Fruit fly (Drosophila melanogaster) whole organism, embryonic: Measurements from ENCODE around the gene CG34331.
A peak's percentile ranks its signal among the peaks of the same experiment; 100 is the strongest.

Experiments used
- Adf1 ChIP-seq: fragments of 200-800 bp; sonication (Bioruptor generic); IDR thresholded peaks from 2 replicates; pipeline ENCODE4 v1.3.6; 2022; ENCODE audit warnings: missing biosample characterization, missing genetic modification characterization
- Awh ChIP-seq: fragments of 200-800 bp; sonication (Bioruptor generic); IDR thresholded peaks from 2 replicates; pipeline ENCODE4, ENCODE4 v1.3.6; 2022; ENCODE audit warnings: missing biosample characterization, missing genetic modification characterization
- B-H1 ChIP-seq: fragments of 200-800 bp; sonication (Bioruptor generic); IDR thresholded peaks from 3 replicates; pipeline ENCODE4 v1.3.6; 2022; ENCODE audit warnings: missing biosample characterization, missing genetic modification characterization
- Bgb ChIP-seq: fragments of 200-800 bp; sonication (Bioruptor generic); IDR thresholded peaks from 2 replicates; pipeline ENCODE4 v1.3.6; 2022; ENCODE audit warnings: missing biosample characterization, missing genetic modification characterization; ENCODE audit not compliant: partially characterized antibody
- CG11093 ChIP-seq: fragments of 200-800 bp; sonication (Bioruptor generic); IDR thresholded peaks from 3 replicates; pipeline ENCODE4 v1.3.6; 2022; ENCODE audit warnings: missing biosample characterization, missing genetic modification characterization
- CG11247 ChIP-seq: fragments of 200-800 bp; sonication (Bioruptor generic); IDR thresholded peaks from 2 replicates; pipeline ENCODE4 v1.3.6; 2022; ENCODE audit warnings: missing biosample characterization, missing genetic modification characterization
- CG12219 ChIP-seq: fragments of 200-800 bp; sonication (Bioruptor generic); optimal IDR thresholded peaks from 3 replicates; lab custom pipeline; 2018; ENCODE audit warnings: missing biosample characterization, mild to moderate bottlenecking, missing genetic modification characterization
- CG13287 ChIP-seq: fragments of 200-800 bp; sonication (Bioruptor generic); IDR thresholded peaks from 2 replicates; pipeline ENCODE4 v1.3.6; 2022; ENCODE audit warnings: missing biosample characterization, missing genetic modification characterization; ENCODE audit not compliant: partially characterized antibody
- CG14050 ChIP-seq: fragments of 200-800 bp; sonication (Bioruptor generic); IDR thresholded peaks from 3 replicates; pipeline ENCODE4 v1.3.6; 2022; ENCODE audit warnings: missing biosample characterization, missing genetic modification characterization
- CG15514 ChIP-seq: fragments of 200-800 bp; sonication (Bioruptor generic); optimal IDR thresholded peaks from 3 replicates; lab custom pipeline; 2017; ENCODE audit warnings: missing biosample characterization, missing genetic modification characterization, mild to moderate bottlenecking, moderate library complexity, missing genetic modification reagents
- CG1603 ChIP-seq: fragments of 200-800 bp; sonication (Bioruptor generic); optimal IDR thresholded peaks from 2 replicates; lab custom pipeline; 2019; ENCODE audit warnings: missing biosample characterization, mild to moderate bottlenecking, missing genetic modification characterization, moderate library complexity
- CG17802 ChIP-seq: fragments of 200-800 bp; sonication (Bioruptor generic); optimal IDR thresholded peaks from 2 replicates; lab custom pipeline; 2018; ENCODE audit warnings: missing biosample characterization, mild to moderate bottlenecking, missing genetic modification characterization, moderate library complexity
- CG3838 ChIP-seq: fragments of 200-800 bp; sonication (Bioruptor generic); optimal IDR thresholded peaks from 3 replicates; lab custom pipeline; 2016; ENCODE audit warnings: missing biosample characterization, missing genetic modification characterization
- CG3847 ChIP-seq: fragments of 200-800 bp; sonication (Bioruptor generic); IDR thresholded peaks from 2 replicates; pipeline ENCODE4 v1.3.6; 2022; ENCODE audit warnings: missing biosample characterization, missing genetic modification characterization
- CG7963 ChIP-seq: fragments of 200-800 bp; sonication (Bioruptor generic); IDR thresholded peaks from 3 replicates; pipeline ENCODE4 v1.3.6; 2022; ENCODE audit warnings: missing biosample characterization, missing genetic modification characterization; ENCODE audit not compliant: partially characterized antibody
- CG8281 ChIP-seq: fragments of 200-800 bp; sonication (Bioruptor generic); optimal IDR thresholded peaks from 2 replicates; lab custom pipeline; 2018; ENCODE audit warnings: missing biosample characterization, mild to moderate bottlenecking, missing genetic modification characterization, moderate library complexity
- CG9817 ChIP-seq: fragments of 200-800 bp; sonication (Bioruptor generic); optimal IDR thresholded peaks from 2 replicates; lab custom pipeline; 2018; ENCODE audit warnings: missing biosample characterization, mild to moderate bottlenecking, missing genetic modification characterization, moderate library complexity
- Chrac-16 ChIP-seq: fragments of 200-800 bp; sonication (Bioruptor generic); optimal IDR thresholded peaks from 3 replicates; lab custom pipeline; 2016; ENCODE audit warnings: missing biosample characterization, missing genetic modification characterization
- Dad ChIP-seq: fragments of 200-800 bp; sonication (Bioruptor generic); optimal IDR thresholded peaks from 3 replicates; lab custom pipeline; 2016; ENCODE audit warnings: missing biosample characterization, missing genetic modification characterization
- Doc3 ChIP-seq: fragments of 200-800 bp; sonication (Bioruptor generic); IDR thresholded peaks from 3 replicates; pipeline ENCODE4 v1.3.6; 2022; ENCODE audit warnings: missing biosample characterization, missing genetic modification characterization; ENCODE audit not compliant: partially characterized antibody
- Ets65A ChIP-seq: fragments of 200-800 bp; sonication (Bioruptor generic); peaks from one replicate; lab custom pipeline; 2016; ENCODE audit warnings: missing biosample characterization, missing genetic modification characterization
- Ets97D ChIP-seq: fragments of 200-800 bp; sonication (Bioruptor generic); optimal IDR thresholded peaks from 3 replicates; lab custom pipeline; 2016; ENCODE audit warnings: missing biosample characterization, missing genetic modification characterization
- HLH4C ChIP-seq: fragments of 200-800 bp; sonication (Bioruptor generic); IDR thresholded peaks from 3 replicates; pipeline ENCODE4 v1.3.6; 2022; ENCODE audit warnings: missing biosample characterization, missing genetic modification characterization; ENCODE audit not compliant: partially characterized antibody
- HLHmδ ChIP-seq: fragments of 200-800 bp; sonication (Bioruptor generic); optimal IDR thresholded peaks from 2 replicates; lab custom pipeline; 2018; ENCODE audit warnings: missing biosample characterization, mild to moderate bottlenecking, missing genetic modification characterization, moderate library complexity
- Jarid2 ChIP-seq: fragments of 200-800 bp; sonication (Bioruptor generic); optimal IDR thresholded peaks from 3 replicates; lab custom pipeline; 2017; ENCODE audit warnings: mild to moderate bottlenecking, missing biosample characterization, missing genetic modification reagents, missing genetic modification characterization
- Med ChIP-seq: fragments of 200-800 bp; sonication (Bioruptor generic); peaks from one replicate; lab custom pipeline; 2016; ENCODE audit warnings: missing biosample characterization, missing genetic modification characterization, mild to moderate bottlenecking, inconsistent platforms, moderate library complexity
- NfI ChIP-seq: fragments of 200-800 bp; sonication (Bioruptor generic); optimal IDR thresholded peaks from 3 replicates; lab custom pipeline; 2018; ENCODE audit warnings: missing biosample characterization, mild to moderate bottlenecking, missing genetic modification characterization, moderate library complexity
- Poxn ChIP-seq: fragments of 200-800 bp; sonication (Bioruptor generic); IDR thresholded peaks from 2 replicates; pipeline ENCODE4 v1.3.6; 2022; ENCODE audit warnings: missing biosample characterization, missing genetic modification characterization
- Scr ChIP-seq: fragments of 200-800 bp; sonication (Bioruptor generic); IDR thresholded peaks from 2 replicates; pipeline ENCODE4 v1.3.6; 2022; ENCODE audit warnings: missing biosample characterization, missing genetic modification characterization; ENCODE audit not compliant: partially characterized antibody
- Stat92E ChIP-seq, 3 experiments: fragments of >200 bp in 2 of 3; fragments of 200-800 bp in 1 of 3; sonication (Bioruptor generic) in 1 of 3; optimal IDR thresholded peaks; 2 replicates each; lab custom pipeline; 2017 to 2019; ENCODE audit warnings: missing biosample characterization in 3 of 3, missing genetic modification characterization in 3 of 3, mild to moderate bottlenecking in 1 of 3, moderate library complexity in 1 of 3
- Tbp ChIP-seq: fragments of >200 bp; optimal IDR thresholded peaks from 2 replicates; lab custom pipeline; 2018; ENCODE audit warnings: missing biosample characterization, missing genetic modification characterization
- amos ChIP-seq: fragments of 200-800 bp; sonication (Bioruptor generic); IDR thresholded peaks from 2 replicates; pipeline ENCODE4 v1.3.6; 2022; ENCODE audit warnings: missing biosample characterization, missing genetic modification characterization; ENCODE audit not compliant: partially characterized antibody
- chinmo ChIP-seq: fragments of 200-800 bp; sonication (Bioruptor generic); IDR thresholded peaks from 4 replicates; pipeline ENCODE4 v1.3.6; 2022; ENCODE audit warnings: missing biosample characterization, missing genetic modification characterization; ENCODE audit not compliant: partially characterized antibody
- corto ChIP-seq: fragments of 200-800 bp; sonication (Bioruptor generic); optimal IDR thresholded peaks from 2 replicates; lab custom pipeline; 2016; ENCODE audit warnings: missing biosample characterization, mild to moderate bottlenecking, missing genetic modification characterization, moderate library complexity
- ems ChIP-seq: fragments of 200-800 bp; sonication (Bioruptor generic); optimal IDR thresholded peaks from 3 replicates; lab custom pipeline; 2016; ENCODE audit warnings: missing biosample characterization, missing genetic modification characterization
- gfzf ChIP-seq: fragments of 200-800 bp; sonication (Bioruptor generic); optimal IDR thresholded peaks from 2 replicates; lab custom pipeline; 2016; ENCODE audit warnings: missing biosample characterization, mild to moderate bottlenecking, missing genetic modification characterization, moderate library complexity
- grau ChIP-seq: fragments of 200-800 bp; optimal IDR thresholded peaks from 3 replicates; lab custom pipeline; 2019; ENCODE audit warnings: missing biosample characterization, mild to moderate bottlenecking, missing genetic modification characterization, moderate library complexity
- knrl ChIP-seq: fragments of 200-800 bp; sonication (Bioruptor generic); IDR thresholded peaks from 3 replicates; pipeline ENCODE4 v1.3.6; 2022; ENCODE audit warnings: missing biosample characterization, missing genetic modification characterization; ENCODE audit not compliant: partially characterized antibody
- mld ChIP-seq: fragments of 200-800 bp; sonication (Bioruptor generic); IDR thresholded peaks from 3 replicates; pipeline ENCODE4 v1.3.6; 2022; ENCODE audit warnings: missing biosample characterization, missing genetic modification characterization; ENCODE audit not compliant: partially characterized antibody
- nerfin-2 ChIP-seq: fragments of 200-800 bp; sonication (Bioruptor generic); IDR thresholded peaks from 2 replicates; pipeline ENCODE4 v1.3.6; 2022; ENCODE audit warnings: missing biosample characterization, missing genetic modification characterization; ENCODE audit not compliant: partially characterized antibody
- onecut ChIP-seq: fragments of 200-800 bp; sonication (Bioruptor generic); IDR thresholded peaks from 2 replicates; pipeline ENCODE4 v1.3.6; 2022; ENCODE audit warnings: missing biosample characterization, missing genetic modification characterization
- otp ChIP-seq: fragments of 200-800 bp; sonication (Bioruptor generic); IDR thresholded peaks from 3 replicates; pipeline ENCODE4, ENCODE4 v1.3.6; 2022; ENCODE audit warnings: missing biosample characterization, missing genetic modification characterization
- row ChIP-seq: fragments of 200-800 bp; sonication (Bioruptor generic); IDR thresholded peaks from 3 replicates; pipeline ENCODE4 v1.3.6; 2022; ENCODE audit warnings: missing biosample characterization, missing genetic modification characterization
- scrt ChIP-seq: fragments of 200-800 bp; sonication (Bioruptor generic); optimal IDR thresholded peaks from 2 replicates; lab custom pipeline; 2018; ENCODE audit warnings: missing biosample characterization, mild to moderate bottlenecking, missing genetic modification characterization, moderate library complexity
- sens ChIP-seq: fragments of 200-800 bp; sonication (Bioruptor generic); peaks from one replicate; lab custom pipeline; 2016; ENCODE audit warnings: missing biosample characterization, missing genetic modification characterization
- sug ChIP-seq: fragments of 200-800 bp; optimal IDR thresholded peaks from 2 replicates; lab custom pipeline; 2019; ENCODE audit warnings: missing biosample characterization, mild to moderate bottlenecking, missing genetic modification characterization, moderate library complexity
- tna ChIP-seq: fragments of 200-800 bp; sonication (Bioruptor generic); IDR thresholded peaks from 2 replicates; pipeline ENCODE4 v1.3.6; 2022; ENCODE audit warnings: missing biosample characterization, missing genetic modification characterization; ENCODE audit not compliant: partially characterized antibody
- unc-4 ChIP-seq: fragments of 200-800 bp; sonication (Bioruptor generic); IDR thresholded peaks from 2 replicates; pipeline ENCODE4 v1.3.6; 2022; ENCODE audit warnings: missing biosample characterization, missing genetic modification characterization; ENCODE audit not compliant: partially characterized antibody
- zen ChIP-seq: fragments of 200-800 bp; sonication (Bioruptor generic); optimal IDR thresholded peaks from 3 replicates; lab custom pipeline; 2018; ENCODE audit warnings: missing biosample characterization, mild to moderate bottlenecking, missing genetic modification characterization, moderate library complexity

The CG34331 gene

DNA sequence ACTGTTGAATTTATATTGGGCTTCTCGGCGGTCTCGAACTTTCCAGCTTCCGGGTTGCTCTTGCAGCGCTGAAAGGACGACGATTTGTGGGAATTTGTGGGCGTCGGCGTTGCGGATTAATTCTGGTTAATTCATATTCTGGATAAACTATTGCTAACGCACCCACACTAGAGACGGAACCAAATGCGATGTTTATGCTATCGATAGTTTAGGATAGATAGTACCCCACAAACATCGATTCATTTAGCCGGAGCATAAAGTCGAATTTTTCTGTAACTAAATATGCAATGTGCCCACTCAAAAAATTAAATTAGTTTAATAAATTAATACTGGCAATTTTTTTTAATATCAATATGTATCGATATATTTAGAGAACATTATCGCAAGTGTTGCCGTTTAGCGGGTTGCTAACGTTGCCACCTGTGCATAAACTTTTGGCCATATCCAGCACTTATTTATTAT is 37.5 kb downstream of the CG34331 start, which contains the start of gene Rab35 (continued):
- TF ChIP-seq Awh (GFP tag; lab: Robert Waterston, UW) (no peak), Chrac-16 (GFP tag; lab: Kevin White, UChicago) (peak; percentile 23), knrl (GFP tag; lab: Robert Waterston, UW) (peak; percentile 96), chinmo (peak; percentile 72; the same call in 1 of the 4 replicates), Stat92E (GFP tag; optimal IDR thresholded peaks at IDR 0.05; lab: Kevin White, UChicago) (peak in 1 of 3 experiments; percentile 16), Doc3 (peak; percentile 93), Ets97D (GFP tag; lab: Kevin White, UChicago) (peak; percentile 44), B-H1 (GFP tag; lab: Robert Waterston, UW) (no peak), CG9817 (peak; percentile 1), Med (GFP tag; lab: Kevin White, UChicago) (peak; percentile 66), row (GFP tag; lab: Robert Waterston, UW) (peak; percentile 65), CG3838 (GFP tag; lab: Kevin White, UChicago) (no peak), CG3847 (GFP tag; lab: Robert Waterston, UW) (peak; percentile 64), unc-4 (peak; percentile 92), HLH4C (GFP tag; lab: Robert Waterston, UW) (peak; percentile 92), Poxn (GFP tag; lab: Robert Waterston, UW) (no peak), corto (GFP tag; lab: Kevin White, UChicago) (no peak), Ets65A (GFP tag; lab: Kevin White, UChicago) (peak; percentile 57), CG13287 (GFP tag; lab: Robert Waterston, UW) (peak; percentile 93), CG11247 (no peak), Dad (no peak), CG11093 (GFP tag; lab: Robert Waterston, UW) (no peak), onecut (GFP tag; lab: Robert Waterston, UW) (no peak), amos (GFP tag; lab: Robert Waterston, UW) (peak; percentile 91), gfzf (peak; percentile 4), CG12219 (GFP tag; lab: Kevin White, UChicago) (no peak), Jarid2 (GFP tag; lab: Kevin White, UChicago) (no peak), Adf1 (GFP tag; lab: Robert Waterston, UW) (no peak), zen (tag; lab: Kevin White, UChicago) (peak; percentile 33), Bgb (GFP tag; lab: Robert Waterston, UW) (peak; percentile 91), CG17802 (tag; lab: Kevin White, UChicago) (no peak), scrt (GFP tag; lab: Kevin White, UChicago) (no peak), nerfin-2 (GFP tag; lab: Robert Waterston, UW) (peak; percentile 91), sug (tag; lab: Kevin White, UChicago) (peak; percentile 34), Tbp (no peak), mld (GFP tag; lab: Robert Waterston, UW) (peak; percentile 74; the same call in 2 of the 3 replicates), CG14050 (GFP tag; lab: Robert Waterston, UW) (no peak), sens (GFP tag; lab: Kevin White, UChicago) (no peak), CG7963 (peak; percentile 86), ems (GFP tag; lab: Kevin White, UChicago) (peak; percentile 6), CG15514 (GFP tag; lab: Kevin White, UChicago) (peak; percentile 40), NfI (GFP tag; lab: Kevin White, UChicago) (peak; percentile 24), otp (GFP tag; lab: Robert Waterston, UW) (no peak), HLHmδ (GFP tag; lab: Kevin White, UChicago) (no peak), tna (GFP tag; lab: Robert Waterston, UW) (peak; percentile 80), CG8281 (no peak), grau (tag; lab: Kevin White, UChicago) (peak; percentile 17), Scr (GFP tag; lab: Robert Waterston, UW) (peak; percentile 96), CG1603 (tag; lab: Kevin White, UChicago) (peak; percentile 82)
